Fruit fly (Drosophila melanogaster): ENCODE results near the gene CG7333.

Gene CG7333

dm6 chr3R:19606954-19607353 is 6.5 kb downstream of the CG7333 start, which contains the start of gene CG17751:
CG17751 (plus strand) TSS chr3R:19607254.
- no peak for TF ChIP-seq EcR (GFP tag; optimal IDR thresholded peaks at IDR 0.05)
- no peak for TF ChIP-seq Dll (optimal IDR thresholded peaks at IDR 0.05)
- TF ChIP-seq psq (optimal IDR thresholded peaks at IDR 0.05), result no peak
- TF ChIP-seq CG8478 (optimal IDR thresholded peaks at IDR 0.05), result no peak
- TF ChIP-seq pan (optimal IDR thresholded peaks at IDR 0.05), result no peak
- no peak for TF ChIP-seq usp (GFP tag; optimal IDR thresholded peaks at IDR 0.05)

- TF ChIP-seq CG8478 (optimal IDR thresholded peaks at IDR 0.05) (no peak), pan (optimal IDR thresholded peaks at IDR 0.05) (no peak), EcR (GFP tag; optimal IDR thresholded peaks at IDR 0.05) (no peak), usp (GFP tag; optimal IDR thresholded peaks at IDR 0.05) (no peak), Dll (optimal IDR thresholded peaks at IDR 0.05) (no peak), psq (optimal IDR thresholded peaks at IDR 0.05) (no peak)
Measured at dm6 chr3R:19609925-19610324, 9.5 kb downstream of the CG7333 start, which contains the start of gene CG17752. CG17752 (plus strand) TSS chr3R:19610225.

DNA sequence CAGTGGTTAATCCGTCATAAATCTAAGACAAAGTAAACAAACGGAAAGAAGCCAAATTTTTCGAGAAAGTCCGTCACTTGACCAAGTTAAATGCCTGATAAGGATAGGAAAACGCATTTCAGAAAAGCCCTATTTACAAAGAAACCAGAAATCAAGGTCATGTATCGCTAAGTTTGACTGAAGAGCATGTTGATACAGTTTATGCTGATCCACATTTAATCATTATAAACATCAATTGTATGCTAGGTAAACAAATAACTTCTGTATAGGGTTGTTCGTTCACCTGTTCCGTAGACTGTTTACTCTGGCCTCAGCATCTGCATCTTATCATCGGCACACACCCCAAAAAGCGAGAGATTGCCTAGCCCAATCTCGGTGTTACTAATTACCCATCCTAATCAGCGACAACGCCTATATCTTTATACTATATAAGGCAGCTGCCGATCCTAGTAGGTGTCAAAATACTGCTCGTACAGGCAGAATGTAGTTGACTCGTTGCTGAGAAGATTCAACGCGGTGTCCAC is 12.5 kb downstream of the CG7333 start, which contains the start of gene CG16727:
CG16727 (plus strand) TSS at position 474 of the 524 bp plus-strand sequence.
- no peak for TF ChIP-seq EcR (GFP tag; optimal IDR thresholded peaks at IDR 0.05)
- TF ChIP-seq CG8478 (optimal IDR thresholded peaks at IDR 0.05), result no peak
- TF ChIP-seq pan (optimal IDR thresholded peaks at IDR 0.05), result no peak
- TF ChIP-seq usp (GFP tag; optimal IDR thresholded peaks at IDR 0.05), result no peak
- no peak for TF ChIP-seq Dll (optimal IDR thresholded peaks at IDR 0.05)
- no peak for TF ChIP-seq psq (optimal IDR thresholded peaks at IDR 0.05)

DNA sequence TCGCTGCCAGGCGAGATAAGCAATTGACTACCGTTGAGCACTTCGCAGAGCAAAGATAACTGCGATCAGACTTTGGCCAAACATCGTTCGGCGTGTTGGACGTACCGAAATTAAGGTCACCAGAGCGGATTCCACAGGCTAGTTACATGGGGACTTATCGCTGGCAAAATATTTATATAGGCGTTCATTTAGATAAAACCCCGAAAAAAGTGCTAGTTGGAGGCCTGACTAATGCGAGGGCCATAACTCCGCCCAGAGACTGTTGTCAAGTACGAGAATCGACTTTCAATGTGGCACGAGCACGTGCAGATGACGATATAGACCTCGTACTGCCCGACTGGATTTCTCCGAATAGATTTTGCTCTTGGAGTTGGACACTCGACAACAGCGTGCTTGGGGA is 19.5 kb downstream of the CG7333 start:
- TF ChIP-seq EcR (GFP tag; optimal IDR thresholded peaks at IDR 0.05), result no peak
- no peak for TF ChIP-seq usp (GFP tag; optimal IDR thresholded peaks at IDR 0.05)
- no peak for TF ChIP-seq Dll (optimal IDR thresholded peaks at IDR 0.05)
- TF ChIP-seq pan (optimal IDR thresholded peaks at IDR 0.05), result no peak
- TF ChIP-seq CG8478 (optimal IDR thresholded peaks at IDR 0.05), result no peak
- no peak for TF ChIP-seq psq (optimal IDR thresholded peaks at IDR 0.05)

- TF ChIP-seq CG8478 (optimal IDR thresholded peaks at IDR 0.05), result no peak
- no peak for TF ChIP-seq EcR (GFP tag; optimal IDR thresholded peaks at IDR 0.05)
- no peak for TF ChIP-seq pan (optimal IDR thresholded peaks at IDR 0.05)
- no peak for TF ChIP-seq usp (GFP tag; optimal IDR thresholded peaks at IDR 0.05)
- no peak for TF ChIP-seq psq (optimal IDR thresholded peaks at IDR 0.05)
- TF ChIP-seq Dll (optimal IDR thresholded peaks at IDR 0.05), result no peak
Measured at dm6 chr3R:19620953-19621352, 20.5 kb downstream of the CG7333 start.

DNA sequence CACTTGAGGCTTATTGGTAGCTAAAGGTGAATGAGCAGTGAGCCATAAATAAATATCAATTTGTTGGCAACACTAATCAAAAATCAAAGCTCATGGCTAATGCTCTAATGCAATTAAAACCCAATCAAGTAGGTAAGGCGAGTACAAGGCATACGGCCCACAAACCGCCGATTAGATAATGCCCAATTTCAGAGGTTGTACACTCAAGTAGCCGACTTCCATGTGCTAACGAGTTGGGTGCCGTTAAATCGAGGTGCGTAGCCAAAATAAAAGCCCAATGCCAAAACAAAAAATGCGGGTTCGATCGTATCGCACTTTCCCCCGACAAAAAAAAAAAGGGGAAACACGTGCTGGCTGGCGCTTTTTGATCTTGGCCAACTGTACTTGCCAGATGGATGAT is 21.6 kb downstream of the CG7333 start:
- no peak for TF ChIP-seq CG8478 (optimal IDR thresholded peaks at IDR 0.05)
- TF ChIP-seq EcR (GFP tag; optimal IDR thresholded peaks at IDR 0.05), result no peak
- no peak for TF ChIP-seq pan (optimal IDR thresholded peaks at IDR 0.05)
- no peak for TF ChIP-seq Dll (optimal IDR thresholded peaks at IDR 0.05)
- no peak for TF ChIP-seq usp (GFP tag; optimal IDR thresholded peaks at IDR 0.05)
- no peak for TF ChIP-seq psq (optimal IDR thresholded peaks at IDR 0.05)

dm6 chr3R:19623606-19624005 is 23.2 kb downstream of the CG7333 start:
- no peak for TF ChIP-seq usp (GFP tag; optimal IDR thresholded peaks at IDR 0.05)

DNA sequence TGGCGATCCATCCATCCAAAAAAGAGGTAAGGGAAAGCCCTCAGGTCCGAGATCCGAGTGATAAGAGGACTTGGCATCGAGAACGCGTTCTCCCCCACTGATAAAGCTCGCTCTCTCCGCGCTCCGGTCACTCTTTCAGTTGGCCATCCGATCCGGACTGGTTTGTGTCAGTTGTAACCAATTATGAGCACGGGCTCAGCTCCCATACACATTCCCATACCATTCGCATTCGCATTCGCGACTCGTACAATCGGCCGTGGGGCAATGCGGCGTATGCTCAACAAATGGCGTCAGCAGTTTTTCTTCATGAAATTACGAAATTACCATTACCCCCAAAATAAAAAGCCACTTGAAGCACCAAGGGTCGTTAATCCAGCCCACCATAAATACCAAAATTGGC is 24.0 kb downstream of the CG7333 start:
- no peak for TF ChIP-seq Dll (optimal IDR thresholded peaks at IDR 0.05)
- no peak for TF ChIP-seq EcR (GFP tag; optimal IDR thresholded peaks at IDR 0.05)
- TF ChIP-seq CG8478 (optimal IDR thresholded peaks at IDR 0.05), result no peak
- TF ChIP-seq usp (GFP tag; optimal IDR thresholded peaks at IDR 0.05), result no peak
- TF ChIP-seq psq (optimal IDR thresholded peaks at IDR 0.05), result no peak

dm6 chr3R:19625300-19626230 is 25.1 kb downstream of the CG7333 start:
- TF ChIP-seq CG8478 (optimal IDR thresholded peaks at IDR 0.05), result no peak
- TF ChIP-seq psq (optimal IDR thresholded peaks at IDR 0.05), result no peak
- no peak for TF ChIP-seq EcR (GFP tag; optimal IDR thresholded peaks at IDR 0.05)
- TF ChIP-seq Dll (optimal IDR thresholded peaks at IDR 0.05), result no peak
- no peak for TF ChIP-seq pan (optimal IDR thresholded peaks at IDR 0.05)

- no peak for TF ChIP-seq Dll (optimal IDR thresholded peaks at IDR 0.05)
- TF ChIP-seq usp (GFP tag; optimal IDR thresholded peaks at IDR 0.05), result no peak
- no peak for TF ChIP-seq CG8478 (optimal IDR thresholded peaks at IDR 0.05)
- TF ChIP-seq psq (optimal IDR thresholded peaks at IDR 0.05), result no peak
- no peak for TF ChIP-seq pan (optimal IDR thresholded peaks at IDR 0.05)
- no peak for TF ChIP-seq EcR (GFP tag; optimal IDR thresholded peaks at IDR 0.05)
Measured at dm6 chr3R:19627792-19628522, 27.5 kb downstream of the CG7333 start.

DNA sequence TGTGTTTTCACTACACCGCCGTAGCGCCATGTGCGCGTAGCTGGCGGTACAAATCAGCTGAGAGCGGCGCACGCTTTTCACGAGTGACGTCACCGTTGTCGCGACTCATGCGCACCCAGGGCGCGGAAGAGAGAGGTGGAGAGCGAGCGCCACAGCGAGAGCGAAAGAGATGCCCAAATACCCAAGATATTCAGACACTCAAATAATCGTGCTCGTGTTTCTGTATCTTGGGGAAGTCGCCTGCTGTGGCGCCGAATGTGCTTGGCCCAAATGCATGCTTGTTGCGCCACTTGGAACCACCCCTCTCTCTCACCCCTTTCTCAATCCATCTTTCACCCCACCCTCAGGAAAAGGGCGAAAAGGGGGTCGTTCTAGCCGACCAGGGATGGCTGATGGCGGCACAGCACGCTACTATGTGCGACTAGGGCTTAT is 32.3 kb downstream of the CG7333 start, which contains the start of gene CG6231:
CG6231 (minus strand) TSS at position 34 of the 432 bp plus-strand sequence.
- TF ChIP-seq EcR (GFP tag; optimal IDR thresholded peaks at IDR 0.05) (no peak), usp (GFP tag; optimal IDR thresholded peaks at IDR 0.05) (no peak), Dll (optimal IDR thresholded peaks at IDR 0.05) (no peak), psq (optimal IDR thresholded peaks at IDR 0.05) (no peak), pan (optimal IDR thresholded peaks at IDR 0.05) (no peak), CG8478 (optimal IDR thresholded peaks at IDR 0.05) (no peak)

DNA sequence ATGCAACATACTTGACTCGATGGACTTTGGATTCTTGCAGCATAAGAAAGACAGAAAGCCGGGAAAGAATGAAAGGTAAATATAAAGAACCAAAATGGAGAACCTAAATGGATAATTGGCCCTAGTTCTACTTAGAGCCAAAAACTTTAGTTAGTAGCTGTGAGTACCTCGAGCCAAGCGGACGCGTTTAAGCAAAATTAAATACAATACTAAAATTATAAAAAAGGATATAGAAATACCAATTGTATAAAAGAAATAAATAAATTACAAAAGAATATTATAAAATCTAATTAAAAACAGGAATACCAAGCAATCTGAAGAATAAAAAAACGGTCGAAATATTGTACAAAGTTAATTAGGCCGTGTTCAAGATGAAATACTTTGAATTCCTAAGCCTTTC is 34.2 kb downstream of the CG7333 start, which contains the start of gene CG34138:
CG34138 (plus strand) TSS at position 301 of the 400 bp plus-strand sequence.
- TF ChIP-seq usp (GFP tag; optimal IDR thresholded peaks at IDR 0.05) (no peak), EcR (GFP tag; optimal IDR thresholded peaks at IDR 0.05) (no peak), pan (optimal IDR thresholded peaks at IDR 0.05) (no peak), psq (optimal IDR thresholded peaks at IDR 0.05) (no peak), Dll (optimal IDR thresholded peaks at IDR 0.05) (no peak), CG8478 (optimal IDR thresholded peaks at IDR 0.05) (no peak)

Measured in whole organism.